Worm (Caenorhabditis elegans): ENCODE measurements around the gene ZK285.2.

DNA sequence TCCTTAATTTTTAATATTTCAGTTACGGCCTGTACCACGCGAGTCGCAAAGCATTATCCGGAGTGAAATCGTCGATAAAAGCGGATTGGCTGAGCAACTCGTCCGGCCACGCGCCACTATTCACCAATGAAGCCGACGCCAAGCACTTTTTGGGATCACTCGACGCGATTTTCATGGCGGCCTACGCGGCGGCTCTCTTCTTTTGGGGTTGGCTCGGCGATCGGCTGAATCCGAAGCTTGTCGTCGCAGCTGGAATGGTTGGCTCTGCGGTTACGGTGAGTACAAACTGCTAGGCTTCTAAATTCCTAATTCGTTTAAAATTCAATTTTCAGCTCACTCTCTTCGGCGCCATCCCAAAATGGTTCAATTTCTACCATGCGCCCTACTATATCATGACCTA is 21.8 kb upstream of the ZK285.2 start:
- TF ChIP-seq hlh-1 (tag; optimal IDR thresholded peaks at IDR 0.05): no peak
- TF ChIP-seq blmp-1 (tag; optimal IDR thresholded peaks at IDR 0.05): no peak
- TF ChIP-seq nhr-237 (tag; optimal IDR thresholded peaks at IDR 0.05): no peak
- no peak for TF ChIP-seq elt-3 (tag; optimal IDR thresholded peaks at IDR 0.05)
- TF ChIP-seq unc-62 (GFP tag; optimal IDR thresholded peaks at IDR 0.05): no peak
